Fruit fly (Drosophila melanogaster): ENCODE data around the gene mfrn.

The mfrn gene

dm6 chr3R:27919385-27919789, 28.4 kb downstream of the mfrn start, which contains the start of gene Boh1 (continued):
- TF ChIP-seq CG14965 (GFP tag; optimal IDR thresholded peaks at IDR 0.05; ENCODE audit: borderline replicate concordance) (no peak), CG6254 (GFP tag; optimal IDR thresholded peaks at IDR 0.05) (no peak), CG11398 (GFP tag; optimal IDR thresholded peaks at IDR 0.05) (no peak), CG30431 (GFP tag; optimal IDR thresholded peaks at IDR 0.05) (no peak), Dfd (GFP tag; optimal IDR thresholded peaks at IDR 0.05) (no peak), Lhr (GFP tag; optimal IDR thresholded peaks at IDR 0.05) (no peak), bcd (GFP tag; optimal IDR thresholded peaks at IDR 0.05) (no peak), Hand (GFP tag; optimal IDR thresholded peaks at IDR 0.05) (no peak), CG34376 (GFP tag; optimal IDR thresholded peaks at IDR 0.05) (no peak), sima (GFP tag; optimal IDR thresholded peaks at IDR 0.05) (no peak), yki (optimal IDR thresholded peaks at IDR 0.05) (no peak), Dbx (GFP tag; IDR thresholded peaks at IDR 0.05) (no peak), CG14441 (GFP tag; IDR thresholded peaks at IDR 0.05) (peak; percentile 28; the same call in 1 of the 2 replicates), Deaf1 (tag; optimal IDR thresholded peaks at IDR 0.05) (no peak), sqz (GFP tag; optimal IDR thresholded peaks at IDR 0.05) (peak; percentile 55), en (GFP tag; optimal IDR thresholded peaks at IDR 0.05) (no peak), CG3163 (GFP tag; optimal IDR thresholded peaks at IDR 0.05) (no peak), Awh (GFP tag; IDR thresholded peaks at IDR 0.05) (no peak), her (GFP tag; optimal IDR thresholded peaks at IDR 0.05) (no peak), CG18011 (GFP tag; optimal IDR thresholded peaks at IDR 0.05) (no peak), CG12659 (GFP tag; optimal IDR thresholded peaks at IDR 0.05) (peak; percentile 39), Spps (tag; optimal IDR thresholded peaks at IDR 0.05) (no peak), Drgx (GFP tag; IDR thresholded peaks at IDR 0.05) (no peak), CG10366 (GFP tag; IDR thresholded peaks at IDR 0.05) (no peak), CG32772 (GFP tag; IDR thresholded peaks at IDR 0.05) (no peak), Atf6 (GFP tag; IDR thresholded peaks at IDR 0.05) (no peak), caup (GFP tag; optimal IDR thresholded peaks at IDR 0.05; ENCODE audit: severe bottlenecking) (peak; percentile 15), lmd (GFP tag; IDR thresholded peaks at IDR 0.05) (no peak), dmrt99B (tag; optimal IDR thresholded peaks at IDR 0.05) (no peak), Fer3 (tag; optimal IDR thresholded peaks at IDR 0.05) (peak; percentile 17), Blimp-1 (GFP tag; optimal IDR thresholded peaks at IDR 0.05) (peak; percentile 13), ap (GFP tag; IDR thresholded peaks at IDR 0.05) (no peak), mirr (GFP tag; optimal IDR thresholded peaks at IDR 0.05) (no peak), gsb-n (tag; optimal IDR thresholded peaks at IDR 0.05) (peak; percentile 53), CG12744 (GFP tag; optimal IDR thresholded peaks at IDR 0.05) (no peak)

- TF ChIP-seq ac (GFP tag; optimal IDR thresholded peaks at IDR 0.05), result no peak
- peak; percentile 70 for TF ChIP-seq CG7839 (tag; optimal IDR thresholded peaks at IDR 0.05)
- TF ChIP-seq Fer3 (tag; optimal IDR thresholded peaks at IDR 0.05), result peak; percentile 46
- TF ChIP-seq Optix (GFP tag; IDR thresholded peaks at IDR 0.05), result no peak
- peak; percentile 22 for TF ChIP-seq pzg (GFP tag; optimal IDR thresholded peaks at IDR 0.05)
- peak; percentile 56 for TF ChIP-seq Hmr (GFP tag; optimal IDR thresholded peaks at IDR 0.05)
- peak; percentile 63 for TF ChIP-seq lilli (GFP tag; optimal IDR thresholded peaks at IDR 0.05)
- TF ChIP-seq disco-r (GFP tag; optimal IDR thresholded peaks at IDR 0.05), result no peak
- peak; percentile 62 for TF ChIP-seq CG9797 (GFP tag; optimal IDR thresholded peaks at IDR 0.05)
- TF ChIP-seq pan (optimal IDR thresholded peaks at IDR 0.05), result no peak
- TF ChIP-seq pan (GFP tag; optimal IDR thresholded peaks at IDR 0.05 in 1 of 2, IDR thresholded peaks at IDR 0.05 in 1 of 2), result peak in 1 of 2 experiments; percentile 59
- no peak for TF ChIP-seq br (optimal IDR thresholded peaks at IDR 0.05)
- no peak for TF ChIP-seq CG1024 (GFP tag; IDR thresholded peaks at IDR 0.05)
- TF ChIP-seq CG2678 (tag; optimal IDR thresholded peaks at IDR 0.05), result peak; percentile 78
- TF ChIP-seq CG10321 (GFP tag; IDR thresholded peaks at IDR 0.05), result no peak
- TF ChIP-seq Sry-β (GFP tag; optimal IDR thresholded peaks at IDR 0.05), result peak; percentile 81
- no peak for TF ChIP-seq CG11085 (GFP tag; IDR thresholded peaks at IDR 0.05)
- peak; percentile 3 for TF ChIP-seq mirr (GFP tag; optimal IDR thresholded peaks at IDR 0.05)
- no peak for TF ChIP-seq sim (GFP tag; IDR thresholded peaks at IDR 0.05)
Observed at dm6 chr3R:27916355-27917019, 31.3 kb downstream of the mfrn start, which contains the start of the genes CG5003 and mRpS22. TSS of gene CG5003 (minus strand) at chr3R:27916516. TSS of gene mRpS22 (plus strand) at chr3R:27916908.

All from whole organism, embryonic.